Worm (Caenorhabditis elegans) whole organism, L1 larva: ENCODE results near the gene tag-196.
A peak's percentile ranks its signal among the peaks of the same experiment; 100 is the strongest.

Experiments
- C16A3.4 ChIP-seq: fragments of 150-350 bp; optimal IDR thresholded peaks from 2 replicates; lab custom pipeline; 2014; ENCODE audit warnings: missing biosample characterization, missing genetic modification characterization
- C34B4.2 ChIP-seq: sonication (generic microtip); optimal IDR thresholded peaks from 2 replicates; lab custom pipeline; 2017; ENCODE audit warnings: mild to moderate bottlenecking, missing genetic modification characterization, missing compliant biosample characterization
- ama-1 ChIP-seq: fragments of 150-350 bp; optimal IDR thresholded peaks from 2 replicates; lab custom pipeline; 2014
- ceh-82 ChIP-seq, 3 experiments: fragments of 150-350 bp in 1 of 3; sonication (generic microtip) in 2 of 3; optimal IDR thresholded peaks; 2 replicates each; lab custom pipeline; 2014 to 2017; ENCODE audit warnings: missing biosample characterization in 3 of 3, missing genetic modification characterization in 3 of 3
- ceh-90 ChIP-seq: sonication (generic microtip); optimal IDR thresholded peaks from 2 replicates; lab custom pipeline; 2016; ENCODE audit warnings: missing genetic modification characterization, missing compliant biosample characterization
- dpl-1 ChIP-seq, 3 experiments: fragments of 150-350 bp in 2 of 3; sonication (generic microtip) in 1 of 3; optimal IDR thresholded peaks; 2 replicates each; lab custom pipeline; 2014 to 2017; ENCODE audit warnings: missing biosample characterization in 3 of 3, missing genetic modification characterization in 3 of 3, missing genetic modification reagents in 3 of 3
- efl-1 ChIP-seq, 4 experiments: fragments of 150-350 bp; optimal IDR thresholded peaks in 3 of 4; peaks in 1 of 4; 1 replicate in 1 of 4; 2 replicates in 3 of 4; lab custom pipeline; 2014; ENCODE audit warnings: missing biosample characterization in 2 of 4, missing genetic modification characterization in 2 of 4, missing genetic modification reagents in 2 of 4
- elt-2 ChIP-seq: sonication (generic microtip); optimal IDR thresholded peaks from 2 replicates; lab custom pipeline; 2016; ENCODE audit warnings: missing genetic modification characterization, mild to moderate bottlenecking, inconsistent platforms, missing compliant biosample characterization, missing genetic modification reagents
- elt-3 ChIP-seq, 6 experiments: fragments of 150-350 bp in 1 of 6; sonication (generic microtip); optimal IDR thresholded peaks; 2 replicates each; lab custom pipeline; 2017 to 2018; ENCODE audit warnings: missing biosample characterization in 6 of 6, missing genetic modification characterization in 6 of 6, inconsistent platforms in 1 of 6
- fkh-4 ChIP-seq: sonication (generic microtip); optimal IDR thresholded peaks from 2 replicates; lab custom pipeline; 2016; ENCODE audit warnings: missing compliant biosample characterization, missing genetic modification characterization, borderline replicate concordance
- fkh-8 ChIP-seq: sonication (generic microtip); optimal IDR thresholded peaks from 2 replicates; lab custom pipeline; 2016; ENCODE audit warnings: mild to moderate bottlenecking, missing genetic modification characterization, missing compliant biosample characterization
- fos-1 ChIP-seq: fragments of 150-350 bp; optimal IDR thresholded peaks from 2 replicates; lab custom pipeline; 2014; ENCODE audit warnings: missing biosample characterization, missing genetic modification characterization
- grh-1 ChIP-seq: fragments of 200-800 bp; sonication (Bioruptor generic); IDR thresholded peaks from 2 replicates; pipeline ENCODE4 v1.3.6; 2022; ENCODE audit warnings: missing genetic modification reagents, missing genetic modification characterization, missing compliant biosample characterization
- irx-1 ChIP-seq: sonication (generic microtip); optimal IDR thresholded peaks from 2 replicates; lab custom pipeline; 2016; ENCODE audit warnings: missing genetic modification characterization, missing compliant biosample characterization
- jun-1 ChIP-seq: fragments of 150-350 bp; optimal IDR thresholded peaks from 2 replicates; lab custom pipeline; 2014; ENCODE audit warnings: missing biosample characterization, missing genetic modification reagents, missing genetic modification characterization
- lin-14 ChIP-seq: fragments of 200-800 bp; sonication (Bioruptor generic); optimal IDR thresholded peaks from 2 replicates; lab custom pipeline; 2018; ENCODE audit warnings: mild to moderate bottlenecking, missing genetic modification characterization, moderate library complexity, missing compliant biosample characterization
- lin-35 ChIP-seq, 2 experiments: fragments of 150-350 bp; optimal IDR thresholded peaks; 2 replicates each; lab custom pipeline; 2014; ENCODE audit warnings: missing biosample characterization in 2 of 2, missing genetic modification characterization in 2 of 2, missing genetic modification reagents in 2 of 2
- lsy-2 ChIP-seq, 2 experiments: fragments of 150-350 bp; optimal IDR thresholded peaks; 2 replicates each; lab custom pipeline; 2014; ENCODE audit warnings: missing biosample characterization in 2 of 2, missing genetic modification characterization in 2 of 2
- mdl-1 ChIP-seq, 2 experiments: fragments of 150-350 bp; optimal IDR thresholded peaks; 2 replicates each; lab custom pipeline; 2014 to 2017; ENCODE audit warnings: missing biosample characterization in 2 of 2, missing genetic modification characterization in 2 of 2, inconsistent platforms in 1 of 2
- nhr-11 ChIP-seq: fragments of 150-350 bp; optimal IDR thresholded peaks from 2 replicates; lab custom pipeline; 2014; ENCODE audit warnings: missing biosample characterization, missing genetic modification characterization
- nhr-47 ChIP-seq: sonication (generic microtip); optimal IDR thresholded peaks from 2 replicates; lab custom pipeline; 2016; ENCODE audit warnings: mild to moderate bottlenecking, missing genetic modification characterization, moderate library complexity, missing compliant biosample characterization
- snpc-4 ChIP-seq: fragments of 150-350 bp; optimal IDR thresholded peaks from 2 replicates; lab custom pipeline; 2014; ENCODE audit warnings: missing biosample characterization, missing genetic modification characterization
- sox-4 ChIP-seq: sonication (generic microtip); optimal IDR thresholded peaks from 2 replicates; lab custom pipeline; 2016; ENCODE audit warnings: missing genetic modification characterization, missing compliant biosample characterization
- sptf-1 ChIP-seq: fragments of 150-350 bp; optimal IDR thresholded peaks from 2 replicates; lab custom pipeline; 2014; ENCODE audit warnings: missing biosample characterization, missing genetic modification characterization
- sup-37 ChIP-seq: fragments of 200-800 bp; sonication (Bioruptor generic); optimal IDR thresholded peaks from 2 replicates; lab custom pipeline; 2018; ENCODE audit warnings: mild to moderate bottlenecking, missing genetic modification characterization, missing compliant biosample characterization
- swsn-7 ChIP-seq: sonication (generic microtip); optimal IDR thresholded peaks from 2 replicates; lab custom pipeline; 2016; ENCODE audit warnings: missing genetic modification characterization, missing compliant biosample characterization
- tbx-2 ChIP-seq: sonication (generic microtip); optimal IDR thresholded peaks from 2 replicates; lab custom pipeline; 2016; ENCODE audit warnings: missing genetic modification characterization, missing compliant biosample characterization
- tlp-1 ChIP-seq: fragments of 150-350 bp; optimal IDR thresholded peaks from 2 replicates; lab custom pipeline; 2014; ENCODE audit warnings: missing biosample characterization, missing genetic modification characterization
- unc-86 ChIP-seq: sonication (generic microtip); optimal IDR thresholded peaks from 2 replicates; lab custom pipeline; 2016; ENCODE audit warnings: missing genetic modification characterization, missing compliant biosample characterization

tag-196 gene

ce11 chrV:8635575-8635974 is 40.9 kb downstream of the tag-196 start, which contains the start of gene oac-29:
TSS of gene oac-29 (minus strand) at chrV:8635675.
- TF ChIP-seq lin-35 (GFP tag; optimal IDR thresholded peaks at IDR 0.05; lab: Kevin White, UChicago) (no peak), jun-1 (tag; lab: Kevin White, UChicago) (no peak), nhr-11 (tag; lab: Kevin White, UChicago) (no peak), C34B4.2 (tag; lab: Kevin White, UChicago) (no peak), snpc-4 (tag; lab: Kevin White, UChicago) (no peak), swsn-7 (tag; lab: Kevin White, UChicago) (no peak), sox-4 (tag; lab: Kevin White, UChicago) (no peak), sup-37 (GFP tag; lab: Kevin White, UChicago) (no peak), lsy-2 (tag; optimal IDR thresholded peaks at IDR 0.05; lab: Kevin White, UChicago) (no peak), mdl-1 (tag; optimal IDR thresholded peaks at IDR 0.05; lab: Kevin White, UChicago) (no peak), sptf-1 (tag; lab: Kevin White, UChicago) (no peak), ceh-82 (tag; optimal IDR thresholded peaks at IDR 0.05; lab: Kevin White, UChicago) (no peak), unc-86 (tag; lab: Kevin White, UChicago) (no peak), grh-1 (GFP tag; lab: Robert Waterston, UW) (no peak)

ce11 chrV:8636907-8637306 is 42.2 kb downstream of the tag-196 start, which contains the start of gene grl-12:
TSS of gene grl-12 (minus strand) at chrV:8637007.
- TF ChIP-seq tbx-2 (tag; lab: Kevin White, UChicago) (no peak), elt-3 (tag; optimal IDR thresholded peaks at IDR 0.05; lab: Kevin White, UChicago) (no peak), sup-37 (GFP tag; lab: Kevin White, UChicago) (no peak), fkh-4 (tag; lab: Kevin White, UChicago) (no peak), nhr-11 (tag; lab: Kevin White, UChicago) (no peak), nhr-47 (no peak), lin-14 (GFP tag; lab: Kevin White, UChicago) (no peak), C34B4.2 (tag; lab: Kevin White, UChicago) (no peak), dpl-1 (GFP tag; optimal IDR thresholded peaks at IDR 0.05; lab: Kevin White, UChicago) (no peak), ceh-90 (tag; lab: Kevin White, UChicago) (no peak)

ce11 chrV:8637666-8638271 is 43.1 kb downstream of the tag-196 start, which contains the start of the genes F28A12.10 and acd-4:
TSS of gene F28A12.10 (minus strand) at chrV:8637766.
TSS of gene acd-4 (plus strand) at chrV:8638221.
- TF ChIP-seq lsy-2 (tag; optimal IDR thresholded peaks at IDR 0.05; lab: Kevin White, UChicago): no peak
- TF ChIP-seq sptf-1 (tag; lab: Kevin White, UChicago): no peak
- TF ChIP-seq elt-3 (tag; optimal IDR thresholded peaks at IDR 0.05; lab: Kevin White, UChicago): no peak
- TF ChIP-seq fos-1 (tag; lab: Kevin White, UChicago): no peak
- TF ChIP-seq swsn-7 (tag; lab: Kevin White, UChicago): no peak
- TF ChIP-seq tbx-2 (tag; lab: Kevin White, UChicago): no peak
- TF ChIP-seq C16A3.4: no peak
- no peak for TF ChIP-seq lin-14 (GFP tag; lab: Kevin White, UChicago)
- no peak for TF ChIP-seq nhr-47
- no peak for TF ChIP-seq irx-1 (tag; lab: Kevin White, UChicago)
- TF ChIP-seq ama-1 (lab: Kevin White, UChicago): no peak
- no peak for TF ChIP-seq tlp-1 (tag; lab: Kevin White, UChicago)
- TF ChIP-seq fkh-8: no peak
- TF ChIP-seq snpc-4 (tag; lab: Kevin White, UChicago): no peak
- TF ChIP-seq ceh-82 (tag; optimal IDR thresholded peaks at IDR 0.05; lab: Kevin White, UChicago): no peak

ce11 chrV:8641266-8641665 is 46.6 kb downstream of the tag-196 start, which contains the start of gene F28A12.3:
TSS of gene F28A12.3 (minus strand) at chrV:8641366.
- no peak for TF ChIP-seq efl-1 (optimal IDR thresholded peaks at IDR 0.05; lab: Kevin White, UChicago)
- peak in 1 of 2 experiments; percentile 85 for TF ChIP-seq efl-1 (GFP tag; optimal IDR thresholded peaks at IDR 0.05 in 1 of 2; lab: Kevin White, UChicago)
- no peak for TF ChIP-seq fos-1 (tag; lab: Kevin White, UChicago)

- TF ChIP-seq elt-2 (tag; lab: Kevin White, UChicago) (peak; percentile 22), dpl-1 (GFP tag; optimal IDR thresholded peaks at IDR 0.05; lab: Kevin White, UChicago) (no peak)
Measured at ce11 chrV:8643093-8643492, 48.4 kb downstream of the tag-196 start, which contains the start of gene asp-13. TSS of gene asp-13 (minus strand) at chrV:8643193.
